Worm (Caenorhabditis elegans) whole organism, late embryonic: ENCODE data around the gene nep-22.

Experiments used
- hlh-30 ChIP-seq: sonication (generic microtip); optimal IDR thresholded peaks from 2 replicates; lab custom pipeline; 2017; ENCODE audit warnings: antibody characterized with exemption, missing genetic modification characterization, missing compliant biosample characterization; ENCODE audit not compliant: insufficient read depth
- hlh-6 ChIP-seq: sonication (generic microtip); optimal IDR thresholded peaks from 2 replicates; lab custom pipeline; 2016; ENCODE audit warnings: missing genotype, missing genetic modification characterization, missing compliant biosample characterization
- nfya-1 ChIP-seq: sonication (generic microtip); optimal IDR thresholded peaks from 2 replicates; lab custom pipeline; 2017; ENCODE audit warnings: missing genetic modification characterization, mild to moderate bottlenecking, missing compliant biosample characterization, antibody characterized with exemption, moderate library complexity

DNA sequence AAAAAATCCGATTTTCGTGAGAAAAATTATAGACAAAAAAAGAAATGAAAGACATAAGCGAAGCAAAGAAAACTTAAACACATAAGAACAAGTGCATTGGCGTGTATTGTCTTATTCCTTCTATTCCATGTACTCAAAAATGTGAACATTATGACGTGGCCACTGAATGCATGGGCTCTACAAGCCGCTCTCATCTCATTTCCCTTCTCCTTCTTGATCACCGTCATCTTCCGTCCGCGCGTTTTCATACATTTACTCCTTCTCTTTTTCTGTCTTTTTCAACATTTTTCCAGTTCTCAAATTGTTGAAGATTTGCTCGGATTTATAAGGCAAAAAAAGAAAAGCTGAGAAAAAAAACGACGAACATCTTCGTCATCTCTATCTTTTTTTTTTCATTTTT, 19.9 kb upstream of the nep-22 start:
- TF ChIP-seq hlh-30 (tag; lab: Kevin White, UChicago) (no peak), hlh-6 (tag; lab: Kevin White, UChicago) (no peak), nfya-1 (tag; lab: Kevin White, UChicago) (no peak)
